Fruit fly (Drosophila melanogaster): ENCODE data around the gene CG13793.

Gene CG13793

DNA sequence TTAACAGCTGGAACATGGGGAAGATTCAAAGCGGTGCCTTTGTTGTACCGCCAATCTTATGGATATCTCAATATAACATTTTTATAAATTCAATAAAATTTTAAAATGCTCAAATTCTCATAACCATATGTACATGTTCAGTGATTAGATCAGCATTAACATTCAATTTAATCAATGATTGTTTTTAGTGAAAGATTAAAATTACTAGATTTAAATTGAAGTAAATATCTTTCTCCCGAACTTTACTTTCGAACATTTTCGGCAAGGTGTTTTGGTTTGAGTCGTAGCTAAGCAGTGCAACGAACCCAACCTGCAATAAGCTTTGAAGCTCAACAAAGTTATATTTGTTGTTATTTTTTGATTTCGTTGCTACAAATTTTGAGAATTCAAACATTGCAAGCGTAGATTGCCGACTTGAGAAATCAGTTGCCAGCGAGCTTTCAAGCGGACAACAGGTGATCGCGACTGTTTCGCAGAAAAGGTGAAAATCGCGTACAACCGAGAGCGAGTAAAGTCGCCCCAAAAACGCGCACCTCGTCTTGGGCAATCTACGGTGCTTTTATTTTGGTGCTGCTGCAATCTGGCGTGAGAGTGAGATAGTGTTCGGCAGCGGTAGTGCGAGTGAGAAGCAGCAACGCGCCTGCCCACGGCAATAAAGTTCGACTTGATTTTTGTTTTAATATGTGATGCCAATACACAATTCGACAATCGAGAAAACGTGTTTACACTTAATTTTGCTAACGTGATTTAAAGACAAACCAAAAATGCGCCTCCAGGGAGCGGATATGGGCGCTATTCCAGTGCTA is 16.7 kb downstream of the CG13793 start, which contains the start of gene Tep3 (continued):
- TF ChIP-seq CG16863 (GFP tag; optimal IDR thresholded peaks at IDR 0.05) = no peak
- TF ChIP-seq Lhr (GFP tag; optimal IDR thresholded peaks at IDR 0.05) = peak; percentile 29
- peak; percentile 22 for TF ChIP-seq CG7786 (GFP tag; optimal IDR thresholded peaks at IDR 0.05)
- no peak for TF ChIP-seq sqz (GFP tag; optimal IDR thresholded peaks at IDR 0.05)
- TF ChIP-seq lilli (GFP tag; optimal IDR thresholded peaks at IDR 0.05) = peak; percentile 61
- TF ChIP-seq Ada2b (GFP tag; IDR thresholded peaks at IDR 0.05) = peak; percentile 23; the same call in 1 of the 2 replicates
- no peak for TF ChIP-seq Dll (GFP tag; IDR thresholded peaks at IDR 0.05; ENCODE audit: partially characterized antibody)
- TF ChIP-seq HLH54F (GFP tag; optimal IDR thresholded peaks at IDR 0.05) = peak; percentile 33
- TF ChIP-seq Xrp1 (GFP tag; IDR thresholded peaks at IDR 0.05) = no peak; the same call in 1 of the 2 replicates
- peak; percentile 41 for TF ChIP-seq bcd (GFP tag; optimal IDR thresholded peaks at IDR 0.05)
- peak; percentile 19 for TF ChIP-seq CG4854 (GFP tag; optimal IDR thresholded peaks at IDR 0.05)
- no peak for TF ChIP-seq CG12391 (tag; optimal IDR thresholded peaks at IDR 0.05)
- TF ChIP-seq Sox102F (GFP tag; optimal IDR thresholded peaks at IDR 0.05) = peak; percentile 56
- TF ChIP-seq H2.0 (GFP tag; IDR thresholded peaks at IDR 0.05) = no peak
- TF ChIP-seq CG8359 (GFP tag; optimal IDR thresholded peaks at IDR 0.05; ENCODE audit: borderline replicate concordance) = peak; percentile 99
- 0 out of 2 replicates have a peak, but pooled peaks have one; percentile 59 for TF ChIP-seq Rfx (GFP tag; IDR thresholded peaks at IDR 0.05)
- no peak for TF ChIP-seq Gsc (GFP tag; IDR thresholded peaks at IDR 0.05)
- no peak for TF ChIP-seq sens-2 (GFP tag; IDR thresholded peaks at IDR 0.05)
- TF ChIP-seq CG6654 (GFP tag; optimal IDR thresholded peaks at IDR 0.05) = no peak
- no peak for TF ChIP-seq CG8290 (GFP tag; optimal IDR thresholded peaks at IDR 0.05)
- peak in 1 of 2 experiments; percentile 55 for TF ChIP-seq CG8290 (tag; optimal IDR thresholded peaks at IDR 0.05)
- no peak for TF ChIP-seq run (tag; optimal IDR thresholded peaks at IDR 0.05)
- peak; percentile 46 for TF ChIP-seq CG4424 (GFP tag; optimal IDR thresholded peaks at IDR 0.05)
- TF ChIP-seq CG15601 (tag; optimal IDR thresholded peaks at IDR 0.05) = peak; percentile 23
- TF ChIP-seq ab (GFP tag; optimal IDR thresholded peaks at IDR 0.05) = no peak
- TF ChIP-seq Mrtf (GFP tag; IDR thresholded peaks at IDR 0.05) = no peak
- peak; percentile 24 for TF ChIP-seq Meics (GFP tag; optimal IDR thresholded peaks at IDR 0.05)
- peak; percentile 33; the same call in 1 of the 3 replicates for TF ChIP-seq dysf (GFP tag; IDR thresholded peaks at IDR 0.05)
- no peak for TF ChIP-seq hth (optimal IDR thresholded peaks at IDR 0.05)
- peak; percentile 0 for TF ChIP-seq stwl (tag; optimal IDR thresholded peaks at IDR 0.05)
- TF ChIP-seq HmgZ (tag; optimal IDR thresholded peaks at IDR 0.05) = peak; percentile 10
- TF ChIP-seq NK7.1 (GFP tag; optimal IDR thresholded peaks at IDR 0.05) = no peak
- no peak for TF ChIP-seq stc (GFP tag; IDR thresholded peaks at IDR 0.05)
- peak; percentile 50 for TF ChIP-seq PHDP (tag; optimal IDR thresholded peaks at IDR 0.05)
- TF ChIP-seq CoRest (tag; optimal IDR thresholded peaks at IDR 0.05) = peak; percentile 37
- peak; percentile 29 for TF ChIP-seq gfzf (GFP tag; optimal IDR thresholded peaks at IDR 0.05)
- TF ChIP-seq CG2712 (tag; optimal IDR thresholded peaks at IDR 0.05) = no peak
- peak; percentile 9 for TF ChIP-seq Ets65A (GFP tag)
- TF ChIP-seq so (GFP tag; IDR thresholded peaks at IDR 0.05) = 0 out of 3 replicates have a peak, but pooled peaks have one; percentile 9
- TF ChIP-seq CG3847 (GFP tag; IDR thresholded peaks at IDR 0.05) = 0 out of 2 replicates have a peak, but pooled peaks have one; percentile 19
- no peak for TF ChIP-seq trem (tag; optimal IDR thresholded peaks at IDR 0.05)
- TF ChIP-seq mam (GFP tag; optimal IDR thresholded peaks at IDR 0.05) = peak; percentile 56
- peak; percentile 24; the same call in 1 of the 2 replicates for TF ChIP-seq Ptx1 (GFP tag; IDR thresholded peaks at IDR 0.05)
- TF ChIP-seq az2 (GFP tag; optimal IDR thresholded peaks at IDR 0.05) = peak; percentile 4
- peak; percentile 31 for TF ChIP-seq sd (tag; optimal IDR thresholded peaks at IDR 0.05)
- TF ChIP-seq CG13624 (GFP tag; optimal IDR thresholded peaks at IDR 0.05) = peak; percentile 20
- TF ChIP-seq CG4617 (GFP tag; optimal IDR thresholded peaks at IDR 0.05; ENCODE audit: borderline replicate concordance) = no peak
- peak; percentile 53 for TF ChIP-seq Myb (GFP tag; optimal IDR thresholded peaks at IDR 0.05)
- peak; percentile 57 for TF ChIP-seq CG13894 (tag; optimal IDR thresholded peaks at IDR 0.05)
- no peak for TF ChIP-seq slp2 (GFP tag; optimal IDR thresholded peaks at IDR 0.05)

Data from whole organism, embryonic.